Worm (Caenorhabditis elegans) whole organism, late embryonic: ENCODE results near the gene srw-36.

Experiments
- C08G9.2 ChIP-seq: sonication (generic microtip); optimal IDR thresholded peaks from 2 replicates; lab custom pipeline; 2016; ENCODE audit warnings: mild to moderate bottlenecking, missing genetic modification characterization, moderate library complexity, missing compliant biosample characterization
- C38D4.7 ChIP-seq: fragments of 200-800 bp; sonication (Bioruptor generic); optimal IDR thresholded peaks from 2 replicates; lab custom pipeline; 2018; ENCODE audit warnings: mild to moderate bottlenecking, missing genetic modification characterization, moderate library complexity, missing compliant biosample characterization
- K09A11.1 ChIP-seq: sonication (generic microtip); optimal IDR thresholded peaks from 2 replicates; lab custom pipeline; 2017; ENCODE audit warnings: antibody characterized with exemption, mild to moderate bottlenecking, missing genetic modification characterization, missing compliant biosample characterization; ENCODE audit not compliant: insufficient read depth
- T23F11.4 ChIP-seq: fragments of 200-800 bp; sonication (Bioruptor generic); optimal IDR thresholded peaks from 2 replicates; lab custom pipeline; 2018; ENCODE audit warnings: mild to moderate bottlenecking, missing genetic modification characterization, missing compliant biosample characterization
- Y22D7AL.16 ChIP-seq: sonication (generic microtip); optimal IDR thresholded peaks from 2 replicates; lab custom pipeline; 2016; ENCODE audit warnings: missing genetic modification characterization, missing compliant biosample characterization
- ahr-1 ChIP-seq: sonication (generic microtip); optimal IDR thresholded peaks from 2 replicates; lab custom pipeline; 2016; ENCODE audit warnings: missing genetic modification characterization, missing compliant biosample characterization
- ceh-18 ChIP-seq: sonication (generic microtip); optimal IDR thresholded peaks from 2 replicates; lab custom pipeline; 2016; ENCODE audit warnings: missing genetic modification characterization, missing compliant biosample characterization
- ceh-24 ChIP-seq: sonication (generic microtip); optimal IDR thresholded peaks from 2 replicates; lab custom pipeline; 2016; ENCODE audit warnings: mild to moderate bottlenecking, missing genetic modification characterization, missing compliant biosample characterization
- ceh-31 ChIP-seq: sonication (generic microtip); optimal IDR thresholded peaks from 2 replicates; lab custom pipeline; 2016; ENCODE audit warnings: missing genetic modification characterization, missing compliant biosample characterization
- ceh-45 ChIP-seq: fragments of 200-800 bp; sonication (Bioruptor generic); IDR thresholded peaks from 2 replicates; pipeline ENCODE4 v1.3.6; 2022; ENCODE audit warnings: missing genetic modification reagents, missing genetic modification characterization, missing compliant biosample characterization
- ceh-9 ChIP-seq: sonication (generic microtip); optimal IDR thresholded peaks from 2 replicates; lab custom pipeline; 2016; ENCODE audit warnings: mild to moderate bottlenecking, missing genetic modification characterization, inconsistent platforms, missing compliant biosample characterization
- dmd-4 ChIP-seq: sonication (generic microtip); optimal IDR thresholded peaks from 2 replicates; lab custom pipeline; 2016; ENCODE audit warnings: borderline replicate concordance, missing genetic modification characterization, missing compliant biosample characterization
- elt-2 ChIP-seq: sonication (generic microtip); optimal IDR thresholded peaks from 2 replicates; lab custom pipeline; 2016; ENCODE audit warnings: missing genetic modification reagents, missing genetic modification characterization, missing compliant biosample characterization
- eyg-1 ChIP-seq: sonication (generic microtip); optimal IDR thresholded peaks from 2 replicates; lab custom pipeline; 2016; ENCODE audit warnings: missing genotype, missing genetic modification characterization, missing compliant biosample characterization
- fax-1 ChIP-seq: sonication (generic microtip); optimal IDR thresholded peaks from 2 replicates; lab custom pipeline; 2016; ENCODE audit warnings: missing genotype, missing genetic modification characterization, missing compliant biosample characterization
- fkh-10 ChIP-seq: fragments of 150-350 bp; optimal IDR thresholded peaks from 2 replicates; lab custom pipeline; 2014; ENCODE audit warnings: missing biosample characterization, missing genetic modification reagents, missing genetic modification characterization
- fkh-6 ChIP-seq: sonication (generic microtip); optimal IDR thresholded peaks from 2 replicates; lab custom pipeline; 2016; ENCODE audit warnings: missing genetic modification characterization, missing compliant biosample characterization
- hlh-13 ChIP-seq: fragments of 200-800 bp; sonication (Bioruptor generic); optimal IDR thresholded peaks from 2 replicates; lab custom pipeline; 2018; ENCODE audit warnings: mild to moderate bottlenecking, missing genetic modification characterization, missing compliant biosample characterization
- hlh-6 ChIP-seq: sonication (generic microtip); optimal IDR thresholded peaks from 2 replicates; lab custom pipeline; 2016; ENCODE audit warnings: missing genotype, missing genetic modification characterization, missing compliant biosample characterization
- lin-11 ChIP-seq: fragments of 200-800 bp; sonication (Bioruptor generic); optimal IDR thresholded peaks from 2 replicates; lab custom pipeline; 2018; ENCODE audit warnings: mild to moderate bottlenecking, missing genetic modification characterization, missing compliant biosample characterization
- mec-3 ChIP-seq: sonication (generic microtip); optimal IDR thresholded peaks from 2 replicates; lab custom pipeline; 2016; ENCODE audit warnings: borderline replicate concordance, missing genetic modification characterization, missing compliant biosample characterization
- nfya-1 ChIP-seq: sonication (generic microtip); optimal IDR thresholded peaks from 2 replicates; lab custom pipeline; 2017; ENCODE audit warnings: missing genetic modification characterization, mild to moderate bottlenecking, missing compliant biosample characterization, antibody characterized with exemption, moderate library complexity
- nhr-11 ChIP-seq: fragments of 150-350 bp; optimal IDR thresholded peaks from 2 replicates; lab custom pipeline; 2014; ENCODE audit warnings: missing biosample characterization, missing genetic modification characterization
- nhr-232 ChIP-seq: sonication (generic microtip); optimal IDR thresholded peaks from 2 replicates; lab custom pipeline; 2016; ENCODE audit warnings: missing genetic modification characterization, missing compliant biosample characterization
- pag-3 ChIP-seq: sonication (generic microtip); optimal IDR thresholded peaks from 2 replicates; lab custom pipeline; 2016; ENCODE audit warnings: missing compliant biosample characterization, missing genetic modification characterization, borderline replicate concordance
- pat-9 ChIP-seq: fragments of 200-800 bp; sonication (Bioruptor generic); optimal IDR thresholded peaks from 2 replicates; lab custom pipeline; 2018; ENCODE audit warnings: mild to moderate bottlenecking, missing genetic modification characterization, moderate library complexity, missing compliant biosample characterization
- pha-2 ChIP-seq: sonication (generic microtip); optimal IDR thresholded peaks from 2 replicates; lab custom pipeline; 2017; ENCODE audit warnings: mild to moderate bottlenecking, missing genetic modification characterization, missing compliant biosample characterization
- ttx-3 ChIP-seq: sonication (generic microtip); optimal IDR thresholded peaks from 2 replicates; lab custom pipeline; 2016; ENCODE audit warnings: missing genetic modification reagents, missing genetic modification characterization, missing compliant biosample characterization
- unc-55 ChIP-seq: sonication (generic microtip); optimal IDR thresholded peaks from 2 replicates; lab custom pipeline; 2017; ENCODE audit warnings: missing biosample characterization, missing genetic modification reagents, missing genetic modification characterization
- zip-5 ChIP-seq: sonication (generic microtip); optimal IDR thresholded peaks from 2 replicates; lab custom pipeline; 2016; ENCODE audit warnings: missing genetic modification characterization, missing compliant biosample characterization
- ztf-16 ChIP-seq: sonication (generic microtip); optimal IDR thresholded peaks from 2 replicates; lab custom pipeline; 2017; ENCODE audit warnings: missing genetic modification characterization, missing compliant biosample characterization

srw-36 gene

DNA sequence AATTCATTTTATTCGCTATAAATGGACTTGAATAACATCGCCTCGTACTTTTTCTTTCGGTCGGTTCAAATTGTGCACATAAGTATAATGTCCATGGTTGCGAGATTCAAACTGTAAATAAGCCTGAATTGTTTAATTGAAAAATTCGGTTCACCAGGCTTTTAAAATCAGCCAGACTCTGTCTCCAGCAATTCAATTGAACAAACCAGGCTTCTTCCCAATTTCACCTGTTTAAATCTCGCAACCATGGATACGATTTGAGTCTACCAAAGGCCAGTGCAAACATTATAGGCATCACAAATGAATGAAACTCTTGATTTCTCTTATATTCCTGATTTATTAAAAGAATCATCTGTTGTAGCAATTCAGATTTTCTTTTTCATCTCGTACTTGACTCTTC, 48.6 kb downstream of the srw-36 start, which contains the start of gene srz-100:
Gene srz-100, plus strand, starts transcription at position 301 of the 400 bp plus-strand sequence.
- TF ChIP-seq ceh-31 (tag; lab: Kevin White, UChicago): no peak
- TF ChIP-seq lin-11: no peak
- TF ChIP-seq ceh-9: no peak
- TF ChIP-seq zip-5 (tag; lab: Kevin White, UChicago): no peak
- no peak for TF ChIP-seq nhr-232
- no peak for TF ChIP-seq fax-1
- TF ChIP-seq pha-2 (tag; lab: Kevin White, UChicago): no peak
- no peak for TF ChIP-seq nhr-11 (tag; lab: Kevin White, UChicago)
- no peak for TF ChIP-seq unc-55 (GFP tag; lab: Kevin White, UChicago)
- TF ChIP-seq ceh-18 (tag; lab: Kevin White, UChicago): no peak
- TF ChIP-seq ahr-1: no peak
- no peak for TF ChIP-seq mec-3 (tag; lab: Kevin White, UChicago)
- no peak for TF ChIP-seq Y22D7AL.16
- no peak for TF ChIP-seq hlh-6
- TF ChIP-seq ceh-45 (GFP tag; lab: Robert Waterston, UW): no peak
- no peak for TF ChIP-seq pag-3 (tag; lab: Kevin White, UChicago)
- no peak for TF ChIP-seq ceh-24 (tag; lab: Kevin White, UChicago)
- TF ChIP-seq K09A11.1: no peak

DNA sequence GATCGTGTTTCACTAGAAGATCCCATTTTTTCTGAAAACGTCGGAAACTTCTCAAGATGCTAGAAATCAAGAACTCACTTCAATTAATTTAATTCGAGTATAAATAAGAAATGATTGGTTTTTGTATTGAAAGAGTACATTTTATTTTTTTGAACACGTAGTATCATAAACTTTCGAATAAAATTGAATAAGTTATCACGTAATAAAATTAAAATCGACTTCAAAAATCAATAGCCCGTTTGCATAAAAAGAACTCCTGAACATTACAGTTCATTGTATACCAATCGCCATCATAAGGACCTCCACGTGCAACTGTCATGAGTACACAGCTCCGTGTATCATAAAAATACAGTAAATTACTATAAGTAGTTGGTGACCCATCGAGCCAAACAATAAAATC, 50.7 kb downstream of the srw-36 start, which contains the start of gene T25E12.16:
Gene T25E12.16, minus strand, starts transcription at position 101 of the 400 bp plus-strand sequence.
- TF ChIP-seq elt-2 (tag; lab: Kevin White, UChicago) (no peak), fkh-10 (GFP tag; lab: Kevin White, UChicago) (no peak), fkh-6 (tag; lab: Kevin White, UChicago) (no peak), Y22D7AL.16 (no peak), ceh-24 (tag; lab: Kevin White, UChicago) (no peak), ttx-3 (tag; lab: Kevin White, UChicago) (no peak), eyg-1 (no peak), pat-9 (tag; lab: Kevin White, UChicago) (no peak), nfya-1 (tag; lab: Kevin White, UChicago) (no peak), hlh-13 (GFP tag; lab: Kevin White, UChicago) (no peak), ceh-18 (tag; lab: Kevin White, UChicago) (no peak), dmd-4 (tag; lab: Kevin White, UChicago) (no peak), T23F11.4 (GFP tag; lab: Kevin White, UChicago) (no peak), ztf-16 (tag; lab: Kevin White, UChicago) (no peak), C38D4.7 (GFP tag; lab: Kevin White, UChicago) (no peak), C08G9.2 (no peak)
- TF ChIP-seq, all 69 proteins: peak for 0
